Fruit fly (Drosophila melanogaster) whole organism, prepupa: ENCODE results near the gene AstC.

ENCODE experiments used
- CG11294 ChIP-seq: fragments of 200-800 bp; sonication (Bioruptor generic); IDR thresholded peaks from 2 replicates; pipeline ENCODE4 v1.3.6; 2022; ENCODE audit warnings: missing biosample characterization, missing genetic modification characterization
- CG11762 ChIP-seq: fragments of 200-800 bp; sonication (Bioruptor generic); optimal IDR thresholded peaks from 3 replicates; lab custom pipeline; 2016; ENCODE audit warnings: missing biosample characterization, missing genetic modification characterization; ENCODE audit not compliant: insufficient read depth
- CG4318 ChIP-seq: fragments of 200-800 bp; sonication (Bioruptor generic); optimal IDR thresholded peaks from 3 replicates; lab custom pipeline; 2017; ENCODE audit warnings: missing biosample characterization, mild to moderate bottlenecking, missing genetic modification characterization
- CG6854 ChIP-seq: fragments of 200-800 bp; sonication (Bioruptor generic); optimal IDR thresholded peaks from 2 replicates; lab custom pipeline; 2017; ENCODE audit warnings: missing biosample characterization, mild to moderate bottlenecking, missing genetic modification characterization
- CG8319 ChIP-seq: fragments of 200-800 bp; sonication (Bioruptor generic); optimal IDR thresholded peaks from 3 replicates; lab custom pipeline; 2016; ENCODE audit warnings: missing biosample characterization, missing genetic modification characterization
- CG8632 ChIP-seq: fragments of 200-800 bp; sonication (Bioruptor generic); optimal IDR thresholded peaks from 3 replicates; lab custom pipeline; 2016; ENCODE audit warnings: missing biosample characterization, missing genetic modification characterization
- Eip78C ChIP-seq: fragments of 200-800 bp; sonication (Bioruptor generic); peaks from one replicate; lab custom pipeline; 2016; ENCODE audit warnings: missing biosample characterization, missing genetic modification characterization
- Gug ChIP-seq: fragments of 200-800 bp; sonication (Bioruptor generic); IDR thresholded peaks from 2 replicates; pipeline ENCODE4 v1.3.6; 2022; ENCODE audit warnings: missing biosample characterization, missing genetic modification characterization
- Hr38 ChIP-seq: sonication (Bioruptor generic); optimal IDR thresholded peaks from 2 replicates; lab custom pipeline; 2016; ENCODE audit warnings: missing biosample characterization, missing genetic modification characterization
- Sox102F ChIP-seq: fragments of 200-800 bp; sonication (Bioruptor generic); optimal IDR thresholded peaks from 2 replicates; lab custom pipeline; 2016; ENCODE audit warnings: missing biosample characterization, mild to moderate bottlenecking, missing genetic modification characterization
- Sox14 ChIP-seq: fragments of 200-800 bp; sonication (Bioruptor generic); optimal IDR thresholded peaks from 3 replicates; lab custom pipeline; 2016; ENCODE audit warnings: missing biosample characterization, missing genetic modification characterization
- acj6 ChIP-seq: fragments of 200-800 bp; sonication (Bioruptor generic); optimal IDR thresholded peaks from 3 replicates; lab custom pipeline; 2016; ENCODE audit warnings: missing biosample characterization, missing genetic modification characterization
- fd59A ChIP-seq: fragments of 200-800 bp; sonication (Bioruptor generic); optimal IDR thresholded peaks from 2 replicates; lab custom pipeline; 2017; ENCODE audit warnings: missing biosample characterization, mild to moderate bottlenecking, missing genetic modification characterization, missing genetic modification reagents

- no peak for TF ChIP-seq CG4318
- TF ChIP-seq Sox14 (GFP tag; lab: Kevin White, UChicago): no peak
- TF ChIP-seq fd59A (GFP tag; lab: Kevin White, UChicago): no peak
- TF ChIP-seq Eip78C (GFP tag; lab: Kevin White, UChicago): no peak
- TF ChIP-seq Gug (GFP tag; lab: Robert Waterston, UW): no peak
- no peak for TF ChIP-seq CG8632 (GFP tag; lab: Kevin White, UChicago)
- TF ChIP-seq acj6 (GFP tag; lab: Kevin White, UChicago): no peak
- TF ChIP-seq CG11294 (GFP tag; lab: Robert Waterston, UW): no peak
- no peak for TF ChIP-seq CG6854
- no peak for TF ChIP-seq Sox102F (GFP tag; lab: Kevin White, UChicago)
- no peak for TF ChIP-seq CG11762 (GFP tag; lab: Kevin White, UChicago)
- TF ChIP-seq CG8319: no peak
- TF ChIP-seq Hr38 (GFP tag; lab: Kevin White, UChicago): no peak
These were observed 9.9 kb upstream of the AstC start, which contains the start of gene Wdr59 for dm6 chr2L:11091111-11091510.
